Fruit fly (Drosophila melanogaster) whole organism, embryonic: ENCODE measurements around the gene CG34148.

Source experiments
- Antp ChIP-seq: fragments of 200-800 bp; sonication (Bioruptor generic); optimal IDR thresholded peaks from 3 replicates; lab custom pipeline; 2016; ENCODE audit warnings: missing biosample characterization, missing genetic modification characterization
- BtbVII ChIP-seq: fragments of 200-800 bp; sonication (Bioruptor generic); optimal IDR thresholded peaks from 3 replicates; lab custom pipeline; 2017; ENCODE audit warnings: missing biosample characterization, mild to moderate bottlenecking, missing genetic modification characterization
- Bteb2 ChIP-seq: fragments of 200-800 bp; sonication (Bioruptor generic); optimal IDR thresholded peaks from 2 replicates; lab custom pipeline; 2016; ENCODE audit warnings: missing biosample characterization, missing genetic modification characterization
- CG10147 ChIP-seq: fragments of 200-800 bp; sonication (Bioruptor generic); optimal IDR thresholded peaks from 2 replicates; lab custom pipeline; 2019; ENCODE audit warnings: missing biosample characterization, mild to moderate bottlenecking, missing genetic modification characterization, moderate library complexity
- CG10209 ChIP-seq: fragments of 200-800 bp; sonication (Bioruptor generic); optimal IDR thresholded peaks from 3 replicates; lab custom pipeline; 2017; ENCODE audit warnings: missing biosample characterization, mild to moderate bottlenecking, missing genetic modification characterization, missing genetic modification reagents
- CG10274 ChIP-seq: fragments of 200-800 bp; sonication (Bioruptor generic); optimal IDR thresholded peaks from 3 replicates; lab custom pipeline; 2017; ENCODE audit warnings: missing biosample characterization, mild to moderate bottlenecking, missing genetic modification characterization
- CG10366 ChIP-seq: fragments of 200-800 bp; sonication (Bioruptor generic); IDR thresholded peaks from 2 replicates; pipeline ENCODE4 v1.3.6; 2022; ENCODE audit warnings: missing biosample characterization, missing genetic modification characterization
- CG10431 ChIP-seq: fragments of 200-800 bp; sonication (Bioruptor generic); optimal IDR thresholded peaks from 3 replicates; lab custom pipeline; 2018; ENCODE audit warnings: missing biosample characterization, mild to moderate bottlenecking, missing genetic modification characterization
- CG10543 ChIP-seq: fragments of 200-800 bp; sonication (Bioruptor generic); optimal IDR thresholded peaks from 3 replicates; lab custom pipeline; 2017; ENCODE audit warnings: missing biosample characterization, mild to moderate bottlenecking, missing genetic modification characterization, moderate library complexity
- CG10654 ChIP-seq: fragments of 200-800 bp; sonication (Bioruptor generic); optimal IDR thresholded peaks from 2 replicates; lab custom pipeline; 2016; ENCODE audit warnings: missing biosample characterization, missing genetic modification characterization
- CG11085 ChIP-seq: fragments of 200-800 bp; sonication (Bioruptor generic); IDR thresholded peaks from 2 replicates; pipeline ENCODE4 v1.3.6; 2022; ENCODE audit warnings: missing biosample characterization, missing genetic modification characterization
- CG13287 ChIP-seq: fragments of 200-800 bp; sonication (Bioruptor generic); IDR thresholded peaks from 2 replicates; pipeline ENCODE4 v1.3.6; 2022; ENCODE audit warnings: missing biosample characterization, missing genetic modification characterization; ENCODE audit not compliant: partially characterized antibody
- CG15479 ChIP-seq: fragments of 200-800 bp; sonication (Bioruptor generic); optimal IDR thresholded peaks from 3 replicates; lab custom pipeline; 2019; ENCODE audit warnings: missing biosample characterization, mild to moderate bottlenecking, missing genetic modification characterization, moderate library complexity
- CG15601 ChIP-seq: fragments of 200-800 bp; sonication (Bioruptor generic); optimal IDR thresholded peaks from 3 replicates; lab custom pipeline; 2019; ENCODE audit warnings: missing biosample characterization, mild to moderate bottlenecking, missing genetic modification characterization, moderate library complexity
- CG17359 ChIP-seq: fragments of 200-800 bp; sonication (Bioruptor generic); optimal IDR thresholded peaks from 3 replicates; lab custom pipeline; 2018; ENCODE audit warnings: missing biosample characterization, mild to moderate bottlenecking, missing genetic modification characterization, moderate library complexity
- CG18599 ChIP-seq: fragments of 200-800 bp; sonication (Bioruptor generic); optimal IDR thresholded peaks from 3 replicates; lab custom pipeline; 2017; ENCODE audit warnings: missing biosample characterization, missing genetic modification characterization, mild to moderate bottlenecking, moderate library complexity, missing genetic modification reagents
- CG31224 ChIP-seq: fragments of 200-800 bp; sonication (Bioruptor generic); IDR thresholded peaks from 2 replicates; pipeline ENCODE4 v1.3.6; 2022; ENCODE audit warnings: missing biosample characterization, missing genetic modification characterization
- CG3163 ChIP-seq: fragments of 200-800 bp; sonication (Bioruptor generic); optimal IDR thresholded peaks from 3 replicates; lab custom pipeline; 2016; ENCODE audit warnings: missing biosample characterization, missing genetic modification characterization
- CG34376 ChIP-seq: fragments of 200-800 bp; sonication (Bioruptor generic); optimal IDR thresholded peaks from 2 replicates; lab custom pipeline; 2018; ENCODE audit warnings: missing biosample characterization, mild to moderate bottlenecking, missing genetic modification characterization
- CG4360 ChIP-seq: fragments of 200-800 bp; sonication (Bioruptor generic); IDR thresholded peaks from 2 replicates; pipeline ENCODE4 v1.3.6; 2022; ENCODE audit warnings: missing biosample characterization, missing genetic modification characterization
- CG9876 ChIP-seq: fragments of 200-800 bp; sonication (Bioruptor generic); optimal IDR thresholded peaks from 2 replicates; lab custom pipeline; 2016; ENCODE audit warnings: missing biosample characterization, missing genetic modification characterization
- Ets97D ChIP-seq: fragments of 200-800 bp; sonication (Bioruptor generic); optimal IDR thresholded peaks from 3 replicates; lab custom pipeline; 2016; ENCODE audit warnings: missing biosample characterization, missing genetic modification characterization
- Max ChIP-seq: fragments of 200-800 bp; sonication (Bioruptor generic); optimal IDR thresholded peaks from 2 replicates; lab custom pipeline; 2016; ENCODE audit warnings: missing biosample characterization, mild to moderate bottlenecking, missing genetic modification characterization
- Meics ChIP-seq: fragments of 200-800 bp; sonication (Bioruptor generic); optimal IDR thresholded peaks from 2 replicates; lab custom pipeline; 2017; ENCODE audit warnings: missing biosample characterization, mild to moderate bottlenecking, missing genetic modification characterization
- Ptx1 ChIP-seq: fragments of 200-800 bp; sonication (Bioruptor generic); IDR thresholded peaks from 2 replicates; pipeline ENCODE4 v1.3.6; 2022; ENCODE audit warnings: missing biosample characterization, missing genetic modification characterization
- crp ChIP-seq, 2 experiments: fragments of 200-800 bp; sonication (Bioruptor generic); optimal IDR thresholded peaks; 2 replicates in 1 of 2; 3 replicates in 1 of 2; lab custom pipeline; 2017; ENCODE audit warnings: missing biosample characterization in 2 of 2, missing genetic modification characterization in 2 of 2, mild to moderate bottlenecking in 1 of 2, moderate library complexity in 1 of 2
- dan ChIP-seq: fragments of 200-800 bp; sonication (Bioruptor generic); IDR thresholded peaks from 2 replicates; pipeline ENCODE4 v1.3.6; 2022; ENCODE audit warnings: missing biosample characterization, missing genetic modification characterization
- dmrt11E ChIP-seq: fragments of 200-800 bp; sonication (Bioruptor generic); optimal IDR thresholded peaks from 3 replicates; lab custom pipeline; 2018; ENCODE audit warnings: missing biosample characterization, mild to moderate bottlenecking, missing genetic modification characterization, moderate library complexity
- esg ChIP-seq: fragments of 200-800 bp; sonication (Bioruptor generic); conservative IDR thresholded peaks from 2 replicates; pipeline ENCODE4 v1.3.6; 2022; ENCODE audit warnings: missing biosample characterization, missing genetic modification characterization
- fd3F ChIP-seq: fragments of 200-800 bp; sonication (Bioruptor generic); optimal IDR thresholded peaks from 2 replicates; lab custom pipeline; 2018; ENCODE audit warnings: missing biosample characterization, mild to moderate bottlenecking, missing genetic modification characterization, moderate library complexity
- gem ChIP-seq: fragments of 200-800 bp; sonication (Bioruptor generic); optimal IDR thresholded peaks from 2 replicates; lab custom pipeline; 2019; ENCODE audit warnings: missing biosample characterization, mild to moderate bottlenecking, missing genetic modification characterization, moderate library complexity
- ham ChIP-seq: fragments of 200-800 bp; sonication (Bioruptor generic); IDR thresholded peaks from 2 replicates; pipeline ENCODE4 v1.3.6; 2022; ENCODE audit warnings: missing biosample characterization, missing genetic modification characterization
- hbn ChIP-seq: fragments of 200-800 bp; sonication (Bioruptor generic); IDR thresholded peaks from 2 replicates; pipeline ENCODE4 v1.3.6; 2022; ENCODE audit warnings: missing biosample characterization, missing genetic modification characterization; ENCODE audit not compliant: partially characterized antibody
- hkb ChIP-seq, 2 experiments: fragments of 200-800 bp in 1 of 2; fragments of >200 bp in 1 of 2; sonication (Bioruptor generic) in 1 of 2; IDR thresholded peaks in 1 of 2; optimal IDR thresholded peaks in 1 of 2; 2 replicates each; pipeline versions ENCODE4 v1.3.6 to Lab custom; 2017 to 2022; ENCODE audit warnings: missing biosample characterization in 1 of 2, missing genetic modification characterization in 1 of 2
- ind ChIP-seq: fragments of 200-800 bp; sonication (Bioruptor generic); optimal IDR thresholded peaks from 3 replicates; lab custom pipeline; 2016; ENCODE audit warnings: missing biosample characterization, missing genetic modification characterization
- inv ChIP-seq: fragments of 200-800 bp; sonication (Bioruptor generic); IDR thresholded peaks from 2 replicates; pipeline ENCODE4 v1.3.6; 2022; ENCODE audit warnings: missing biosample characterization, missing genetic modification characterization; ENCODE audit not compliant: partially characterized antibody
- ken ChIP-seq: fragments of 200-800 bp; sonication (Bioruptor generic); IDR thresholded peaks from 3 replicates; pipeline ENCODE4 v1.3.6; 2022; ENCODE audit warnings: missing biosample characterization, missing genetic modification characterization
- klu ChIP-seq: fragments of 200-800 bp; sonication (Bioruptor generic); IDR thresholded peaks from 2 replicates; pipeline ENCODE4 v1.3.6; 2022; ENCODE audit warnings: missing biosample characterization, missing genetic modification characterization
- lov ChIP-seq, 2 experiments: fragments of 200-800 bp in 1 of 2; fragments of >200 bp in 1 of 2; sonication (Bioruptor generic) in 1 of 2; IDR thresholded peaks in 1 of 2; optimal IDR thresholded peaks in 1 of 2; 2 replicates in 1 of 2; 3 replicates in 1 of 2; pipeline versions ENCODE4 v1.3.6 to Lab custom; 2017 to 2022; ENCODE audit warnings: missing biosample characterization in 1 of 2, missing genetic modification characterization in 1 of 2
- nau ChIP-seq: fragments of 200-800 bp; sonication (Bioruptor generic); optimal IDR thresholded peaks from 3 replicates; lab custom pipeline; 2017; ENCODE audit warnings: missing biosample characterization, mild to moderate bottlenecking, missing genetic modification characterization, missing genetic modification reagents
- psq ChIP-seq: fragments of 200-800 bp; sonication (Bioruptor generic); optimal IDR thresholded peaks from 2 replicates; lab custom pipeline; 2017; ENCODE audit warnings: missing biosample characterization, missing genetic modification characterization
- ranshi ChIP-seq: fragments of 200-800 bp; sonication (Bioruptor generic); IDR thresholded peaks from 2 replicates; pipeline ENCODE4 v1.3.6; 2022; ENCODE audit warnings: missing biosample characterization, missing genetic modification characterization
- sc ChIP-seq, 3 experiments: fragments of >200 bp in 2 of 3; fragments of 200-800 bp in 1 of 3; sonication (Bioruptor generic) in 1 of 3; optimal IDR thresholded peaks; 2 replicates in 2 of 3; 3 replicates in 1 of 3; lab custom pipeline; 2017; ENCODE audit warnings: mild to moderate bottlenecking in 1 of 3, missing biosample characterization in 1 of 3, missing genetic modification characterization in 1 of 3, missing genetic modification reagents in 1 of 3
- sens ChIP-seq: fragments of 200-800 bp; sonication (Bioruptor generic); peaks from one replicate; lab custom pipeline; 2016; ENCODE audit warnings: missing biosample characterization, missing genetic modification characterization
- sima ChIP-seq: fragments of 200-800 bp; sonication (Bioruptor generic); optimal IDR thresholded peaks from 2 replicates; lab custom pipeline; 2016; ENCODE audit warnings: missing biosample characterization, missing genetic modification characterization
- ssp ChIP-seq: fragments of 200-800 bp; sonication (Bioruptor generic); IDR thresholded peaks from 2 replicates; pipeline ENCODE4 v1.3.6; 2022; ENCODE audit warnings: missing biosample characterization, missing genetic modification characterization
- twi ChIP-seq: fragments of 200-800 bp; optimal IDR thresholded peaks from 2 replicates; lab custom pipeline; 2019; ENCODE audit warnings: missing biosample characterization, mild to moderate bottlenecking, missing genetic modification characterization, moderate library complexity
- vnd ChIP-seq: fragments of 200-800 bp; sonication (Bioruptor generic); IDR thresholded peaks from 3 replicates; pipeline ENCODE4 v1.3.6; 2022; ENCODE audit warnings: missing biosample characterization, missing genetic modification characterization; ENCODE audit not compliant: partially characterized antibody

CG34148 gene

DNA sequence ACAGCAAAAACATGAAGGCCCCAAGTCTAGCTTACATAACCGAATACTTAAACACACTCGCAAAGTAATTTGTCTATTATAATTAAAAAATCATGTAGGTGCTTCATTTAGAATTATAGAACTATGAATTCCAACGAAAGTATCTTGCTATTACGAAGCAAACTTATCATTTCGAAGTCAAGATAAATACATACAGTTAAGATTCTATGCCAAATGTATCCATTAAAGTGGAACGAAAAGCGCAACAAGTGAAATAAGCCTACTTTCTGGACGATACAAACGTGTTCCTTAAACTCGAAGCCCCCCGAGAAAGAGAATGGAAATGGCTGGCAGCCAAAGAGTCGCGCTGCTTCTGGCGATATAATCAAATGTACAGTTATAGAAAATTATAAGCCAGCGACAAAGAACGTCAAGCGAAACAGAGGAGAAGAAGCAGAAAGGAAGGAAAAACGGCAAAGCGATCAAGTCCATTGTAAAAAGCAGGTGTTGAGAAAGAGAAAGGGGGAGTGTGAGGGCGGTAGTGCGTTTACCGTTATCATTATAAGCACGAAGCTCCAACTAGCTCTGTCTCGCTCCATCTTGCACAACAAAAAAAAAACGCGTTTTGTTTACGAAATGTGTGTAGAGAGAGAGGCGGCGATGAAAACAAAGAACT lies 25.8 kb downstream of the CG34148 start (continued):
- TF ChIP-seq ssp (GFP tag; lab: Robert Waterston, UW) (no peak), twi (tag; lab: Kevin White, UChicago) (no peak), CG15479 (no peak), Meics (GFP tag; lab: Kevin White, UChicago) (peak; percentile 59), CG4360 (0 out of 2 replicates have a peak, but pooled peaks have one; percentile 17), BtbVII (GFP tag; lab: Kevin White, UChicago) (no peak), fd3F (peak; percentile 31), Bteb2 (GFP tag; lab: Kevin White, UChicago) (no peak), CG13287 (GFP tag; lab: Robert Waterston, UW) (no peak), ind (GFP tag; lab: Kevin White, UChicago) (no peak), CG34376 (GFP tag; lab: Kevin White, UChicago) (no peak), hbn (GFP tag; lab: Robert Waterston, UW) (no peak), Ets97D (GFP tag; lab: Kevin White, UChicago) (no peak), CG11085 (GFP tag; lab: Robert Waterston, UW) (no peak), sens (GFP tag; lab: Kevin White, UChicago) (peak; percentile 67), CG10654 (GFP tag; lab: Kevin White, UChicago) (no peak), CG10147 (GFP tag; lab: Kevin White, UChicago) (peak; percentile 36), sc (optimal IDR thresholded peaks at IDR 0.05; lab: Kevin White, UChicago) (no peak), sc (GFP tag; optimal IDR thresholded peaks at IDR 0.05; lab: Kevin White, UChicago) (no peak), sima (GFP tag; lab: Kevin White, UChicago) (no peak), CG15601 (tag; lab: Kevin White, UChicago) (no peak), CG17359 (tag; lab: Kevin White, UChicago) (peak; percentile 10), ranshi (no peak), Antp (no peak), klu (no peak), inv (GFP tag; lab: Robert Waterston, UW) (no peak), lov (optimal IDR thresholded peaks at IDR 0.05; lab: Kevin White, UChicago) (no peak), lov (GFP tag; IDR thresholded peaks at IDR 0.05; lab: Robert Waterston, UW) (no peak), gem (tag; lab: Kevin White, UChicago) (peak; percentile 60), dan (GFP tag; lab: Robert Waterston, UW) (no peak), vnd (no peak), hkb (optimal IDR thresholded peaks at IDR 0.05; lab: Kevin White, UChicago) (no peak), hkb (GFP tag; IDR thresholded peaks at IDR 0.05; lab: Robert Waterston, UW) (0 out of 2 replicates have a peak, but pooled peaks have one; percentile 8), esg (GFP tag; lab: Robert Waterston, UW) (no peak; the same call in 1 of the 2 replicates), ham (GFP tag; lab: Robert Waterston, UW) (no peak), dmrt11E (tag; lab: Kevin White, UChicago) (no peak), CG10543 (no peak), CG10431 (GFP tag; lab: Kevin White, UChicago) (no peak), ken (GFP tag; lab: Robert Waterston, UW) (no peak), CG18599 (GFP tag; lab: Kevin White, UChicago) (peak; percentile 42), CG10366 (no peak), nau (GFP tag; lab: Kevin White, UChicago) (no peak), CG9876 (GFP tag; lab: Kevin White, UChicago) (no peak), CG10209 (GFP tag; lab: Kevin White, UChicago) (no peak), crp (GFP tag; optimal IDR thresholded peaks at IDR 0.05; lab: Kevin White, UChicago) (no peak), CG3163 (peak; percentile 6), psq (GFP tag; lab: Kevin White, UChicago) (peak; percentile 79), CG31224 (GFP tag; lab: Robert Waterston, UW) (no peak), Max (no peak), Ptx1 (no peak), CG10274 (no peak)
